In genomic region chr3L:5247923-5248821, dm6 we compare ENCODE assay signal across 6 fruit fly cellular contexts.
TF ChIP-seq lines count a peak whose summit lies in the region.

No protein-coding gene starts in this region.

- TF ChIP-seq CTCF in whole organism, embryonic (GFP tag; optimal IDR thresholded peaks at IDR 0.05; lab: Kevin White, UChicago), result no peak

TF ChIP-seq in whole organism, 6 proteins besides CTCF, POLR2A, EP300 and RAD21:
- TF ChIP-seq CG8478 (optimal IDR thresholded peaks at IDR 0.05; lab: Kevin White, UChicago) (no peak), pan (optimal IDR thresholded peaks at IDR 0.05; lab: Kevin White, UChicago) (peak; percentile 87)

TF ChIP-seq in whole organism, adult, 20 proteins besides CTCF, POLR2A, EP300 and RAD21:
- TF ChIP-seq bab1 (GFP tag; optimal IDR thresholded peaks at IDR 0.05; lab: Kevin White, UChicago), result no peak
- TF ChIP-seq CG11617 (GFP tag; optimal IDR thresholded peaks at IDR 0.05; lab: Kevin White, UChicago), result peak; percentile 45
- TF ChIP-seq CG7101 (tag; optimal IDR thresholded peaks at IDR 0.05; lab: Kevin White, UChicago), result peak; percentile 45
- peak; percentile 54 for TF ChIP-seq Hr96 (GFP tag; optimal IDR thresholded peaks at IDR 0.05; lab: Kevin White, UChicago)
- TF ChIP-seq CG12768 (GFP tag; optimal IDR thresholded peaks at IDR 0.05; lab: Kevin White, UChicago), result peak; percentile 65
- TF ChIP-seq toe (GFP tag; optimal IDR thresholded peaks at IDR 0.05; lab: Kevin White, UChicago), result peak; percentile 61
- TF ChIP-seq ovo (GFP tag; optimal IDR thresholded peaks at IDR 0.05; lab: Kevin White, UChicago), result no peak
- peak; percentile 26 for TF ChIP-seq Clk (GFP tag; optimal IDR thresholded peaks at IDR 0.05; lab: Kevin White, UChicago)
- no peak for TF ChIP-seq cic (GFP tag; optimal IDR thresholded peaks at IDR 0.05; lab: Kevin White, UChicago)
- TF ChIP-seq CG7045 (GFP tag; optimal IDR thresholded peaks at IDR 0.05; lab: Kevin White, UChicago), result peak; percentile 46
- TF ChIP-seq CG5204 (GFP tag; optimal IDR thresholded peaks at IDR 0.05; lab: Kevin White, UChicago), result peak; percentile 44
TF ChIP-seq in whole organism, adult: peak in this region for 8.

TF ChIP-seq in whole organism, embryonic, 481 proteins besides CTCF, POLR2A, EP300 and RAD21 (continues in another document):
- peak; percentile 36 for TF ChIP-seq CG18476 (GFP tag; optimal IDR thresholded peaks at IDR 0.05; lab: Kevin White, UChicago)
- TF ChIP-seq dmrt99B (tag; optimal IDR thresholded peaks at IDR 0.05; lab: Kevin White, UChicago), result peak; percentile 75
- no peak for TF ChIP-seq bbx (GFP tag; IDR thresholded peaks at IDR 0.05; lab: Robert Waterston, UW; ENCODE audit: partially characterized antibody)
- peak; percentile 62 for TF ChIP-seq CG7786 (GFP tag; optimal IDR thresholded peaks at IDR 0.05; lab: Kevin White, UChicago)
- no peak for TF ChIP-seq CG6854 (GFP tag; optimal IDR thresholded peaks at IDR 0.05; lab: Kevin White, UChicago)
- TF ChIP-seq ftz-f1 (GFP tag; optimal IDR thresholded peaks at IDR 0.05; lab: Kevin White, UChicago), result no peak
- TF ChIP-seq CG1832 (GFP tag; optimal IDR thresholded peaks at IDR 0.05; lab: Kevin White, UChicago), result no peak
- peak; percentile 27 for TF ChIP-seq CG10462 (GFP tag; optimal IDR thresholded peaks at IDR 0.05; lab: Kevin White, UChicago)
- TF ChIP-seq CG12299 (tag; optimal IDR thresholded peaks at IDR 0.05; lab: Kevin White, UChicago), result no peak
- TF ChIP-seq CG34376 (GFP tag; optimal IDR thresholded peaks at IDR 0.05; lab: Kevin White, UChicago), result no peak
- TF ChIP-seq Ssrp (tag; optimal IDR thresholded peaks at IDR 0.05; lab: Kevin White, UChicago), result peak; percentile 57
- peak; percentile 46 to 53 for TF ChIP-seq dpn (GFP tag; optimal IDR thresholded peaks at IDR 0.05; lab: Kevin White, UChicago)
- no peak for TF ChIP-seq Elba2 (GFP tag; optimal IDR thresholded peaks at IDR 0.05; lab: Kevin White, UChicago)
- TF ChIP-seq hkb (optimal IDR thresholded peaks at IDR 0.05; lab: Kevin White, UChicago), result no peak
- peak; percentile 71 for TF ChIP-seq hkb (GFP tag; IDR thresholded peaks at IDR 0.05; lab: Robert Waterston, UW)
- TF ChIP-seq vfl (GFP tag; optimal IDR thresholded peaks at IDR 0.05; lab: Kevin White, UChicago), result peak; percentile 27
- no peak for TF ChIP-seq kah (GFP tag; optimal IDR thresholded peaks at IDR 0.05; lab: Kevin White, UChicago)
- TF ChIP-seq Pdp1 (GFP tag; optimal IDR thresholded peaks at IDR 0.05; lab: Kevin White, UChicago), result peak; percentile 47 to 63
- peak; percentile 64 for TF ChIP-seq CG2678 (tag; optimal IDR thresholded peaks at IDR 0.05; lab: Kevin White, UChicago)
- TF ChIP-seq CG6272 (GFP tag; IDR thresholded peaks at IDR 0.05; lab: Robert Waterston, UW), result peak; percentile 35; the same call in 1 of the 2 replicates

TF ChIP-seq in whole organism, prepupa, 60 proteins besides CTCF, POLR2A, EP300 and RAD21 (continues in another document):
- peak; percentile 79 for TF ChIP-seq Sox14 (GFP tag; optimal IDR thresholded peaks at IDR 0.05; lab: Kevin White, UChicago)
- peak; percentile 81 for TF ChIP-seq OdsH (GFP tag; optimal IDR thresholded peaks at IDR 0.05; lab: Kevin White, UChicago)
- peak; percentile 77 for TF ChIP-seq achi (GFP tag; optimal IDR thresholded peaks at IDR 0.05; lab: Kevin White, UChicago)
- TF ChIP-seq spab (GFP tag; optimal IDR thresholded peaks at IDR 0.05; lab: Kevin White, UChicago), result peak; percentile 19
- peak; percentile 68 for TF ChIP-seq acj6 (GFP tag; optimal IDR thresholded peaks at IDR 0.05; lab: Kevin White, UChicago)
- peak; percentile 26 for TF ChIP-seq CG16779 (tag; optimal IDR thresholded peaks at IDR 0.05; lab: Kevin White, UChicago)
- TF ChIP-seq fkh (GFP tag; optimal IDR thresholded peaks at IDR 0.05; lab: Kevin White, UChicago), result peak; percentile 23
- peak; percentile 64 for TF ChIP-seq CG3032 (tag; optimal IDR thresholded peaks at IDR 0.05; lab: Kevin White, UChicago)
- TF ChIP-seq CG4318 (GFP tag; optimal IDR thresholded peaks at IDR 0.05; lab: Kevin White, UChicago), result peak; percentile 88
- peak; percentile 72 for TF ChIP-seq CG7368 (GFP tag; optimal IDR thresholded peaks at IDR 0.05; lab: Kevin White, UChicago)
- peak; percentile 90 for TF ChIP-seq Hr4 (GFP tag; optimal IDR thresholded peaks at IDR 0.05; lab: Kevin White, UChicago)
- TF ChIP-seq CG6276 (GFP tag; optimal IDR thresholded peaks at IDR 0.05; lab: Kevin White, UChicago), result peak; percentile 83
- TF ChIP-seq Hr39 (GFP tag; optimal IDR thresholded peaks at IDR 0.05; lab: Kevin White, UChicago), result peak; percentile 85
- peak; percentile 38 for TF ChIP-seq vri (GFP tag; optimal IDR thresholded peaks at IDR 0.05; lab: Kevin White, UChicago)
- TF ChIP-seq CG3919 (GFP tag; optimal IDR thresholded peaks at IDR 0.05; lab: Kevin White, UChicago), result peak; percentile 65
- TF ChIP-seq Gug (GFP tag; IDR thresholded peaks at IDR 0.05; lab: Robert Waterston, UW), result peak; percentile 84
- TF ChIP-seq CG6792 (GFP tag; optimal IDR thresholded peaks at IDR 0.05; lab: Kevin White, UChicago), result peak; percentile 68
- peak; percentile 62 for TF ChIP-seq Smox (GFP tag; optimal IDR thresholded peaks at IDR 0.05; lab: Kevin White, UChicago)
- peak; percentile 11 for TF ChIP-seq Blimp-1 (GFP tag; optimal IDR thresholded peaks at IDR 0.05; lab: Kevin White, UChicago)
- TF ChIP-seq salr (GFP tag; optimal IDR thresholded peaks at IDR 0.05; lab: Kevin White, UChicago), result peak in 1 of 2 experiments; percentile 43

TF ChIP-seq in whole organism, pupa, 21 proteins besides CTCF, POLR2A, EP300 and RAD21:
- TF ChIP-seq CG9948 (tag; optimal IDR thresholded peaks at IDR 0.05; lab: Kevin White, UChicago) (peak; percentile 44), D1 (tag; optimal IDR thresholded peaks at IDR 0.05; lab: Kevin White, UChicago) (no peak), CG15710 (tag; optimal IDR thresholded peaks at IDR 0.05; lab: Kevin White, UChicago) (peak; percentile 53), fd96Ca (GFP tag; IDR thresholded peaks at IDR 0.05; lab: Robert Waterston, UW) (peak; percentile 92), CG14655 (GFP tag; optimal IDR thresholded peaks at IDR 0.05; lab: Kevin White, UChicago) (peak; percentile 70), CG12605 (GFP tag; IDR thresholded peaks at IDR 0.05; lab: Robert Waterston, UW) (no peak; the same call in 1 of the 2 replicates), CG8301 (tag; optimal IDR thresholded peaks at IDR 0.05; lab: Kevin White, UChicago) (peak; percentile 82), gl (tag; optimal IDR thresholded peaks at IDR 0.05; lab: Kevin White, UChicago) (no peak), CG10348 (GFP tag; IDR thresholded peaks at IDR 0.05; lab: Robert Waterston, UW) (peak; percentile 85), CG13204 (GFP tag; optimal IDR thresholded peaks at IDR 0.05; lab: Kevin White, UChicago) (no peak), CG4496 (GFP tag; IDR thresholded peaks at IDR 0.05; lab: Robert Waterston, UW) (peak; percentile 82), CG8159 (tag; optimal IDR thresholded peaks at IDR 0.05; lab: Kevin White, UChicago) (peak; percentile 44), Snoo (tag; optimal IDR thresholded peaks at IDR 0.05; lab: Kevin White, UChicago) (peak; percentile 16), CG17806 (tag; optimal IDR thresholded peaks at IDR 0.05; lab: Kevin White, UChicago) (peak; percentile 48), CG34367 (tag; optimal IDR thresholded peaks at IDR 0.05; lab: Kevin White, UChicago) (peak; percentile 41), Pif1A (GFP tag; optimal IDR thresholded peaks at IDR 0.05; lab: Kevin White, UChicago) (peak; percentile 43), CG32121 (GFP tag; IDR thresholded peaks at IDR 0.05; lab: Robert Waterston, UW) (peak; percentile 91), EcR (GFP tag; optimal IDR thresholded peaks at IDR 0.05; lab: Kevin White, UChicago) (no peak), Ets98B (GFP tag; IDR thresholded peaks at IDR 0.05; lab: Robert Waterston, UW) (peak; percentile 85), rn (GFP tag; IDR thresholded peaks at IDR 0.05; lab: Robert Waterston, UW) (no peak), Pif1B (GFP tag; optimal IDR thresholded peaks at IDR 0.05; lab: Kevin White, UChicago) (peak; percentile 24)

TF ChIP-seq in whole organism, wandering third instar larva, 38 proteins besides CTCF, POLR2A, EP300 and RAD21 (continues in another document):
- peak; percentile 76 for TF ChIP-seq HLH106 (tag; optimal IDR thresholded peaks at IDR 0.05; lab: Kevin White, UChicago)
- no peak for TF ChIP-seq CrebA (GFP tag; optimal IDR thresholded peaks at IDR 0.05; lab: Kevin White, UChicago; ENCODE audit: borderline replicate concordance)
- peak; percentile 77 for TF ChIP-seq fru (GFP tag; optimal IDR thresholded peaks at IDR 0.05; lab: Kevin White, UChicago)
- TF ChIP-seq woc (GFP tag; optimal IDR thresholded peaks at IDR 0.05; lab: Kevin White, UChicago), result peak; percentile 6
- TF ChIP-seq GATAd (GFP tag; optimal IDR thresholded peaks at IDR 0.05; lab: Kevin White, UChicago), result no peak
- peak; percentile 67 for TF ChIP-seq pan (optimal IDR thresholded peaks at IDR 0.05; lab: Kevin White, UChicago)
- peak; percentile 66 for TF ChIP-seq dmrt93B (GFP tag; optimal IDR thresholded peaks at IDR 0.05; lab: Kevin White, UChicago)
- TF ChIP-seq br (GFP tag; optimal IDR thresholded peaks at IDR 0.05; lab: Kevin White, UChicago), result peak; percentile 64
- TF ChIP-seq OdsH (GFP tag; optimal IDR thresholded peaks at IDR 0.05; lab: Kevin White, UChicago), result peak; percentile 68
- no peak for TF ChIP-seq N (GFP tag; optimal IDR thresholded peaks at IDR 0.05; lab: Kevin White, UChicago)
- TF ChIP-seq Hr83 (GFP tag; optimal IDR thresholded peaks at IDR 0.05; lab: Kevin White, UChicago; ENCODE audit: poor library complexity, severe bottlenecking), result peak; percentile 18
- peak; percentile 74 for TF ChIP-seq h (GFP tag; optimal IDR thresholded peaks at IDR 0.05; lab: Kevin White, UChicago)
- TF ChIP-seq Dif (GFP tag; optimal IDR thresholded peaks at IDR 0.05; lab: Kevin White, UChicago; ENCODE audit: partially characterized antibody), result peak; percentile 28
- TF ChIP-seq foxo (GFP tag; optimal IDR thresholded peaks at IDR 0.05; lab: Kevin White, UChicago), result peak in 1 of 2 experiments; percentile 71
- no peak for TF ChIP-seq Hr78 (GFP tag; optimal IDR thresholded peaks at IDR 0.05; lab: Kevin White, UChicago)
- no peak for TF ChIP-seq brk (GFP tag; optimal IDR thresholded peaks at IDR 0.05; lab: Kevin White, UChicago)
- TF ChIP-seq Mio (GFP tag; optimal IDR thresholded peaks at IDR 0.05; lab: Kevin White, UChicago), result peak; percentile 10
- peak; percentile 78 for TF ChIP-seq ey (GFP tag; optimal IDR thresholded peaks at IDR 0.05; lab: Kevin White, UChicago)
- no peak for TF ChIP-seq Rel (GFP tag; optimal IDR thresholded peaks at IDR 0.05; lab: Kevin White, UChicago)
- peak; percentile 37 for TF ChIP-seq Rel (tag; optimal IDR thresholded peaks at IDR 0.05; lab: Kevin White, UChicago)
- TF ChIP-seq psq (GFP tag; optimal IDR thresholded peaks at IDR 0.05; lab: Kevin White, UChicago), result peak; percentile 9
- TF ChIP-seq sv (GFP tag; optimal IDR thresholded peaks at IDR 0.05; lab: Kevin White, UChicago), result peak; percentile 28
- TF ChIP-seq rgr (GFP tag; optimal IDR thresholded peaks at IDR 0.05; lab: Kevin White, UChicago), result peak; percentile 59
- peak; percentile 47 for TF ChIP-seq Hnf4 (GFP tag; optimal IDR thresholded peaks at IDR 0.05; lab: Kevin White, UChicago)
- peak; percentile 41 for TF ChIP-seq Sp1 (GFP tag; optimal IDR thresholded peaks at IDR 0.05; lab: Kevin White, UChicago)
